Fruit fly (Drosophila melanogaster) whole organism, pupa: Measurements from ENCODE around the gene CG18135.

Experiments used
- CG17806 ChIP-seq: fragments of 200-800 bp; sonication (Bioruptor generic); optimal IDR thresholded peaks from 2 replicates; lab custom pipeline; 2018; ENCODE audit warnings: missing biosample characterization, mild to moderate bottlenecking, missing genetic modification characterization, moderate library complexity
- Pif1B ChIP-seq: fragments of 200-800 bp; sonication (Bioruptor generic); optimal IDR thresholded peaks from 3 replicates; lab custom pipeline; 2016; ENCODE audit warnings: missing biosample characterization, missing genetic modification characterization
- rn ChIP-seq: fragments of 200-800 bp; sonication (Bioruptor generic); IDR thresholded peaks from 2 replicates; pipeline ENCODE4 v1.3.6; 2022; ENCODE audit warnings: missing biosample characterization, missing genetic modification characterization

- TF ChIP-seq CG17806 (tag; lab: Kevin White, UChicago) = peak; percentile 96
- TF ChIP-seq rn (GFP tag; lab: Robert Waterston, UW) = peak; percentile 79
- peak; percentile 91 for TF ChIP-seq Pif1B (GFP tag; lab: Kevin White, UChicago)
Observed at dm6 chr3L:19042501-19042900, 44.4 kb upstream of the CG18135 start.
